Worm (Caenorhabditis elegans) whole organism, mixed stage, embryonic: ENCODE results near the gene poml-4.
"Not testable (repeated sequence)": the region's sequence is repeated elsewhere in the genome, so short reads cannot be mapped to it uniquely, and the experiment has no call there.

Experiments used
- M03D4.4 ChIP-seq: sonication (generic microtip); optimal IDR thresholded peaks from 2 replicates; lab custom pipeline; 2017; ENCODE audit warnings: mild to moderate bottlenecking, missing genetic modification characterization, missing compliant biosample characterization
- ceh-39 ChIP-seq: fragments of 150-350 bp; optimal IDR thresholded peaks from 2 replicates; lab custom pipeline; 2014; ENCODE audit warnings: missing biosample characterization, missing genetic modification characterization
- ceh-43 ChIP-seq: fragments of 200-800 bp; sonication (Bioruptor generic); optimal IDR thresholded peaks from 2 replicates; lab custom pipeline; 2018; ENCODE audit warnings: mild to moderate bottlenecking, missing genetic modification characterization, moderate library complexity, missing compliant biosample characterization
- ceh-83 ChIP-seq: fragments of 200-800 bp; sonication (Bioruptor generic); optimal IDR thresholded peaks from 2 replicates; lab custom pipeline; 2018; ENCODE audit warnings: mild to moderate bottlenecking, missing genetic modification characterization, missing compliant biosample characterization
- ces-1 ChIP-seq: fragments of 150-350 bp; optimal IDR thresholded peaks from 2 replicates; lab custom pipeline; 2014; ENCODE audit warnings: missing biosample characterization, missing genetic modification reagents, missing genetic modification characterization
- cnd-1 ChIP-seq: fragments of 200-800 bp; sonication (Bioruptor generic); optimal IDR thresholded peaks from 2 replicates; lab custom pipeline; 2018; ENCODE audit warnings: mild to moderate bottlenecking, missing genetic modification characterization, missing compliant biosample characterization
- drap-1 ChIP-seq: fragments of 200-800 bp; sonication (Bioruptor generic); optimal IDR thresholded peaks from 3 replicates; lab custom pipeline; 2018; ENCODE audit warnings: mild to moderate bottlenecking, missing genetic modification characterization, missing compliant biosample characterization
- elt-1 ChIP-seq: sonication (generic microtip); optimal IDR thresholded peaks from 2 replicates; lab custom pipeline; 2017; ENCODE audit warnings: missing genetic modification characterization, mild to moderate bottlenecking, missing compliant biosample characterization, antibody characterized with exemption, moderate library complexity, borderline replicate concordance; ENCODE audit not compliant: insufficient read depth
- flh-1 ChIP-seq: fragments of 200-800 bp; sonication (Bioruptor generic); optimal IDR thresholded peaks from 2 replicates; lab custom pipeline; 2018; ENCODE audit warnings: mild to moderate bottlenecking, missing genetic modification characterization, moderate library complexity, missing compliant biosample characterization
- hlh-1 ChIP-seq: fragments of 150-350 bp; optimal IDR thresholded peaks from 2 replicates; lab custom pipeline; 2014; ENCODE audit warnings: missing biosample characterization, missing genetic modification reagents, missing genetic modification characterization
- lin-32 ChIP-seq: fragments of 200-800 bp; sonication (Bioruptor generic); optimal IDR thresholded peaks from 2 replicates; lab custom pipeline; 2018; ENCODE audit warnings: mild to moderate bottlenecking, missing genetic modification characterization, missing compliant biosample characterization
- lsy-2 ChIP-seq: fragments of 150-350 bp; optimal IDR thresholded peaks from 2 replicates; lab custom pipeline; 2014; ENCODE audit warnings: missing biosample characterization, missing genetic modification characterization
- mep-1 ChIP-seq: fragments of 150-350 bp; optimal IDR thresholded peaks from 2 replicates; lab custom pipeline; 2017; ENCODE audit warnings: missing biosample characterization, missing genetic modification reagents, missing genetic modification characterization, inconsistent platforms
- nhr-12 ChIP-seq: fragments of 150-350 bp; optimal IDR thresholded peaks from 2 replicates; lab custom pipeline; 2014; ENCODE audit warnings: missing biosample characterization, missing genetic modification characterization
- nhr-2 ChIP-seq: fragments of 150-350 bp; optimal IDR thresholded peaks from 2 replicates; lab custom pipeline; 2014; ENCODE audit warnings: missing biosample characterization, missing genetic modification characterization
- nhr-28 ChIP-seq: fragments of 150-350 bp; optimal IDR thresholded peaks from 2 replicates; lab custom pipeline; 2014; ENCODE audit warnings: missing biosample characterization, missing genetic modification characterization
- pha-4 ChIP-seq: fragments of 150-350 bp; optimal IDR thresholded peaks from 2 replicates; lab custom pipeline; 2018; ENCODE audit warnings: missing biosample characterization, missing genetic modification reagents, missing genetic modification characterization
- sem-2 ChIP-seq: fragments of 200-800 bp; sonication (Bioruptor generic); optimal IDR thresholded peaks from 2 replicates; lab custom pipeline; 2018; ENCODE audit warnings: mild to moderate bottlenecking, missing genetic modification characterization, missing compliant biosample characterization
- snpc-4 ChIP-seq: fragments of 150-350 bp; optimal IDR thresholded peaks from 2 replicates; lab custom pipeline; 2014; ENCODE audit warnings: missing biosample characterization, missing genetic modification characterization
- sptf-1 ChIP-seq: sonication (generic microtip); optimal IDR thresholded peaks from 2 replicates; lab custom pipeline; 2017; ENCODE audit warnings: mild to moderate bottlenecking, missing genetic modification characterization, moderate library complexity, missing compliant biosample characterization
- unc-120 ChIP-seq: sonication (generic microtip); optimal IDR thresholded peaks from 2 replicates; lab custom pipeline; 2017; ENCODE audit warnings: missing genetic modification characterization, missing compliant biosample characterization; ENCODE audit not compliant: poor library complexity, severe bottlenecking
- unc-39 ChIP-seq: fragments of 150-350 bp; optimal IDR thresholded peaks from 2 replicates; lab custom pipeline; 2014; ENCODE audit warnings: missing biosample characterization, missing genetic modification characterization
- unc-62 ChIP-seq: fragments of 150-350 bp; optimal IDR thresholded peaks from 2 replicates; lab custom pipeline; 2014; ENCODE audit warnings: missing biosample characterization, missing genetic modification reagents, missing genetic modification characterization
- zip-8 ChIP-seq: fragments of 150-350 bp; optimal IDR thresholded peaks from 2 replicates; lab custom pipeline; 2014; ENCODE audit warnings: missing biosample characterization, missing genetic modification characterization
- ztf-11 ChIP-seq: fragments of 150-350 bp; optimal IDR thresholded peaks from 2 replicates; lab custom pipeline; 2014; ENCODE audit warnings: missing biosample characterization, missing genetic modification characterization

The poml-4 gene

ce11 chrII:1540628-1541027, at the start of gene poml-4:
poml-4 (plus strand) TSS chrII:1540928.
- TF ChIP-seq unc-39 (tag; lab: Kevin White, UChicago); flh-1 (GFP tag; lab: Kevin White, UChicago); cnd-1 (tag; lab: Kevin White, UChicago): not testable (repeated sequence)

- no peak for TF ChIP-seq drap-1 (GFP tag; lab: Kevin White, UChicago)
- peak; percentile 75 for TF ChIP-seq ces-1 (GFP tag; lab: Kevin White, UChicago)
- TF ChIP-seq, all 35 proteins: peak for 1
Measured at ce11 chrII:1500286-1500840, 40.4 kb upstream of the poml-4 start, which contains the start of gene emc-1. emc-1 (minus strand) TSS chrII:1500330.

- TF ChIP-seq ztf-11 (tag; lab: Kevin White, UChicago) (no peak), zip-8 (no peak), unc-62 (peak; percentile 9)
Measured at ce11 chrII:1500959-1501358, 39.8 kb upstream of the poml-4 start.

DNA sequence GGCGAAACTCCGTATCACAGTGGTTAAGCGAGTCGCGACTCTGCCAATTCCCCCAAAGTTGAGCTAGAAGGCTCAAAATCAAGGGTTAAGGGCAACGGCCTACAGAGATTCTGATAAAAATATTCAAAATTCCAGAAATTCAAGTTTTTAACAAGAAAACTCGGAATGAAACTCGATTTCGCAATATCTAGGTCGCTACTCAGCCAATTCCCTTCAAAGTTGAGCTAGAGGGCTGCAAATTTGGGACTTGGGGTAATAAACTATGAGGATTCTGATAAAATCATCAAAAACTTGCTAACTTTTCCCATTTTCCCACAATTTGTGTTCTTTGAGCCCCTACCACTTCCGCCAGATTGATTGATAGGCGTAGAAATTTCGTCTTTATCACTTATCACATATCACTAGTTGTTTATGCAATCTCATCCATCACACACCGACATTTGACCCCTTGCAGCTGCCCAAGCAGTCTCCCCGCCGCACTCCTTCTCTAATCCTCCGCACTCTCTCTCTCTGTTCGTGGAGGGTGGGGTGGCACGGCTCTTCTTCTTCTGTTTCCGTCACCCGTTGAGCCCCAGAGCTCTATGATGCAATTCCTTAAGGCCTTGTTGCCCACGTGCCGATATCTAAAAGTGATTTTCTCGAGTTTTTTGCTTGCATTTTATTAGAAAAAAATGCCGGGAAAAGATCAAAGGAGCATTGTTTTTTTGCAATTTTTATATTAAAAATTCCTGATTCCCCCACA, 38.9 kb upstream of the poml-4 start:
- TF ChIP-seq unc-120 = peak; percentile 73
- no peak for TF ChIP-seq nhr-2 (tag; lab: Kevin White, UChicago)
- peak; percentile 17 for TF ChIP-seq M03D4.4
- peak; percentile 96 for TF ChIP-seq unc-62
- peak; percentile 12 for TF ChIP-seq zip-8
- peak; percentile 31 for TF ChIP-seq lin-32
- TF ChIP-seq hlh-1 = peak; percentile 89
- TF ChIP-seq lsy-2 (tag; lab: Kevin White, UChicago) = peak; percentile 8
- TF ChIP-seq sptf-1 = peak; percentile 48
- TF ChIP-seq sem-2 (GFP tag; lab: Kevin White, UChicago) = no peak

DNA sequence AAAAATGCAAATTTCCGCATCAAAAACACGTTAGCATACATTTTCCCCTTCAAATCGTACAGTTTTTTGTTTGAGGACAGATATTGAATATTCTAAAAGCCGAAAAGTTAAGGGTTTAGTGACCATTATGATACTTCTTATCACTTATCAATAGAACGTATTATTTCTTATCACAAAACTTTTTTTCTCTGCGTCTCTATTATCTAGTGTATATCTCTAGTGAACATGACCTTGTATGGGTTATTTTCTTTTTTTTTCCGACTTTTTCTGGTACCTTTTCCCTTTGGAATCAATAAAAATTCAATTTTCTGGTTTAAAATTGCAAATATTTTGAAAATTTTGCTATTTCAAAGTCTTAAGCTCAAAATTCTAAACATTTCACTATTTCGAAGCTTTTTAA, 37.1 kb upstream of the poml-4 start:
- no peak for TF ChIP-seq drap-1 (GFP tag; lab: Kevin White, UChicago)

DNA sequence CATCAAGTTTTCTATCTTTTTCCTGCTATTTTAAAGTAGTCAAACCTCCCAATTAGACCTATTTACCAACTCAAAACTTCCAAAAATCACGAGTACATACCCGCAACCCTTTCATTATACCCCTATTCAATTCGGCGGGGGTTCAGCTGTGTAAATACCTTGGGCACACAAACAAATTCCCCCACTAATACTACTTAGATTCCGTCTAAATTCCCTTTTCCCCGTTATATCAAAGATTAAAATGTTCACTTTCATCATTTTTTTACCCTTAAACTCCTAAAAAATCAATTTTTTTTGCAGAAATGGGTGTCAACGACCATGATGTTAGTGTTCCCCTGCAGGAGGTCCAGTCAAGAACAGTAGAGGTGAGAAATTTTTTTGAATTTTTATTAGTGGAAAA, 36.5 kb upstream of the poml-4 start, which contains the start of gene fdgt-1:
Gene fdgt-1, plus strand, starts transcription at position 301 of the 400 bp plus-strand sequence.
- TF ChIP-seq M03D4.4 (no peak), pha-4 (tag; lab: Kevin White, UChicago) (peak; percentile 12)

DNA sequence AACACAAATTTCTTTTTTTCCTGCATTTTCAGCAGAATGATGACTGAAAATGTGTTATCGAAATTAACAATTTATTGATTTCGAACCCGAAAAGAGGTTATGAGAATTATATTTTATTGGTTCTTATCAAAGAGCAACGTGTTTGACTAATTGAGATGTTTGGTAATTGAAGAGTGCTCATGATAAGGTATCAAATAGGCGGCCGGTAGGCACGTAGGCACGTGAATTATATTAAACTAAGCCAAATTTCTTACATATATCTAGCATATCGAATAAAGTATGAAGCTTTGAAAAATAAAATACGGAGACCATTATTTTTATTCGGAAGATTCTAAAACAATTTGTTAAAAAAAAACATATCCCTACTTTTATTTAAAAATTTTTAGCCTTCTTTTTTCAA, 23.4 kb upstream of the poml-4 start, which contains the start of gene math-45:
Gene math-45, minus strand, starts transcription at position 101 of the 400 bp plus-strand sequence.
- TF ChIP-seq cnd-1 (tag; lab: Kevin White, UChicago) = no peak
- TF ChIP-seq snpc-4 (tag; lab: Kevin White, UChicago) = no peak
- TF ChIP-seq sptf-1 = no peak
- no peak for TF ChIP-seq sem-2 (GFP tag; lab: Kevin White, UChicago)
- TF ChIP-seq lsy-2 (tag; lab: Kevin White, UChicago) = no peak
- TF ChIP-seq lin-32 = no peak
- TF ChIP-seq, all 35 proteins: peak for 0

DNA sequence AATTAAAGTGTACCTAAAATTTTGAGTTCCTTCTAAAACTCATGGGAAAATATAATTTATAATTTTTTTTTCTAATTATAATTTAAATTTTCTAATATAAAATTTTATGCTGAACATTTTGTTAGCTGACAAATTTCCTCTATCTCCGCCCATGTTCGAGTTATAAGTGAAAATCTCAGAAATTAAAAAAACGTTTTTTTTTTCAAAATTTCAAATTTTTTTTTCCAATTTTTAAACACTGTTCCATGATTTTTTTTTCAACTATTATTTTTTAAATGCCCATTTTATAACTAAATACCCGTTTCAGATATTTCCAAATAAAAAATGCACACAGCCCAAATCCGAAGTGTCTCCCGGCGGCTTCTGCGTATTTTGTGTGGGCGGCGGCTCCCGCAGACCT, 21.8 kb upstream of the poml-4 start, which contains the start of gene Y51H7BR.8:
Gene Y51H7BR.8, plus strand, starts transcription at position 301 of the 400 bp plus-strand sequence.
- TF ChIP-seq drap-1 (GFP tag; lab: Kevin White, UChicago) (no peak), ztf-11 (tag; lab: Kevin White, UChicago) (no peak), pha-4 (tag; lab: Kevin White, UChicago) (no peak), ceh-43 (GFP tag; lab: Kevin White, UChicago) (no peak), mep-1 (no peak), nhr-28 (tag; lab: Kevin White, UChicago) (no peak), ceh-83 (GFP tag; lab: Kevin White, UChicago) (no peak), M03D4.4 (no peak), unc-62 (no peak), nhr-2 (tag; lab: Kevin White, UChicago) (no peak), elt-1 (tag; lab: Kevin White, UChicago) (no peak), nhr-12 (no peak), ceh-39 (tag; lab: Kevin White, UChicago) (no peak)
